Worm (Caenorhabditis elegans): ENCODE results near the gene F42F12.4.
"Not testable (repeated sequence)": the region's sequence is repeated elsewhere in the genome, so short reads cannot be mapped to it uniquely, and the experiment has no call there.

Gene F42F12.4

DNA sequence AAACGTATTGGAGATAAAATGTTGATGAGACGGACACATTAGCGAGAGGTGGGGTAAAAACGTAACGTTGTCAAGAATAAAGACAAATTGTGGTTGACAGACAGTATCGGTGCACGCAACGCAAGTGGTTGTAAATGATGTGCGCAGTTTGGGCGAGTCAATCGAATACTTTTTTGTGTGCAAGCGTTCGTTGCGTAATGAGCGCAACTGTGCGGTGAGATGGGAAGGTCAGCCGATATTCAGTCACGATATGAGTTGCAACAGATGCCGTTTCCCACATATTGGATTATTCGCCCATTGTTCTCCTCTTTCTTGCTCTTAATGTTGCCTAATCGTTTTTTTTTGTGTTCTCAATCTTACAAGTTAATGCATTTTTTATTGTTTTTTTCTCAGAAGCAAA, 32.0 kb downstream of the F42F12.4 start, which contains the start of gene ceh-40:
Gene ceh-40, minus strand, starts transcription at position 41 of the 400 bp plus-strand sequence.
- TF ChIP-seq med-1 (GFP tag; optimal IDR thresholded peaks at IDR 0.05; ENCODE audit: insufficient read depth) (no peak), T22C8.4 (GFP tag; IDR thresholded peaks at IDR 0.05) (no peak), ref-1 (GFP tag; conservative IDR thresholded peaks at IDR 0.05) (no peak), flt-1 (GFP tag; IDR thresholded peaks at IDR 0.05) (no peak), ztf-29 (GFP tag; IDR thresholded peaks at IDR 0.05) (no peak), cog-1 (tag; optimal IDR thresholded peaks at IDR 0.05) (no peak), klf-2 (GFP tag; conservative IDR thresholded peaks at IDR 0.05) (no peak), tab-1 (GFP tag; IDR thresholded peaks at IDR 0.05) (no peak), ztf-23 (GFP tag; IDR thresholded peaks at IDR 0.05) (no peak)

DNA sequence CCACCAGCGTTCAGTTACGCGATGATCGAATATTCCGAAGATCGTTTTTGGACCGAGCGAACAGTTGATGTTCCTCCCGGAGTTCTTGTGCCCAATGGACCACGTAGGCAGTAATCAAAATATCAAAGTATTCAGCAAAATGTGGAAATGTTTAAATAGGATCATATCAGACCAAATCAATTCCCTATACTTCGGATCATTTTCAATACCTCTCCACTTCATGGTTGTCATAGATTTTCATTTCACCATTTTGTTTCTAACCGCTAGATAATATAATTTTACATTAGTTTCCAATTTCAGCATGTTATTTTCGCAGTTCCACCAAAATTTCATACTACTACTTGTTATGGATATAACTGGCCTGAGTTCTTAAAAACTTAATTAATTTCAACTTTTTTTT, 35.2 kb downstream of the F42F12.4 start:
- TF ChIP-seq flt-1 (GFP tag; IDR thresholded peaks at IDR 0.05) (no peak), tab-1 (GFP tag; IDR thresholded peaks at IDR 0.05) (no peak), ztf-23 (GFP tag; IDR thresholded peaks at IDR 0.05) (no peak), T22C8.4 (GFP tag; IDR thresholded peaks at IDR 0.05) (no peak), med-1 (GFP tag; optimal IDR thresholded peaks at IDR 0.05; ENCODE audit: insufficient read depth) (no peak), klf-2 (GFP tag; conservative IDR thresholded peaks at IDR 0.05) (no peak), cog-1 (tag; optimal IDR thresholded peaks at IDR 0.05) (no peak), ref-1 (GFP tag; conservative IDR thresholded peaks at IDR 0.05) (no peak), ztf-29 (GFP tag; IDR thresholded peaks at IDR 0.05) (no peak)

ce11 chrX:12315268-12315667, 37.5 kb downstream of the F42F12.4 start, which contains the start of gene xtr-2:
Gene xtr-2 (plus strand): TSS chrX:12315568.
- no peak for TF ChIP-seq klf-2 (GFP tag; conservative IDR thresholded peaks at IDR 0.05)
- TF ChIP-seq T22C8.4 (GFP tag; IDR thresholded peaks at IDR 0.05) = no peak
- no peak for TF ChIP-seq ztf-29 (GFP tag; IDR thresholded peaks at IDR 0.05)
- TF ChIP-seq flt-1 (GFP tag; IDR thresholded peaks at IDR 0.05) = no peak
- no peak for TF ChIP-seq ref-1 (GFP tag; conservative IDR thresholded peaks at IDR 0.05)
- TF ChIP-seq med-1 (GFP tag; optimal IDR thresholded peaks at IDR 0.05; ENCODE audit: insufficient read depth) = no peak
- no peak for TF ChIP-seq ztf-23 (GFP tag; IDR thresholded peaks at IDR 0.05)
- no peak for TF ChIP-seq cog-1 (tag; optimal IDR thresholded peaks at IDR 0.05)
- no peak for TF ChIP-seq tab-1 (GFP tag; IDR thresholded peaks at IDR 0.05)

DNA sequence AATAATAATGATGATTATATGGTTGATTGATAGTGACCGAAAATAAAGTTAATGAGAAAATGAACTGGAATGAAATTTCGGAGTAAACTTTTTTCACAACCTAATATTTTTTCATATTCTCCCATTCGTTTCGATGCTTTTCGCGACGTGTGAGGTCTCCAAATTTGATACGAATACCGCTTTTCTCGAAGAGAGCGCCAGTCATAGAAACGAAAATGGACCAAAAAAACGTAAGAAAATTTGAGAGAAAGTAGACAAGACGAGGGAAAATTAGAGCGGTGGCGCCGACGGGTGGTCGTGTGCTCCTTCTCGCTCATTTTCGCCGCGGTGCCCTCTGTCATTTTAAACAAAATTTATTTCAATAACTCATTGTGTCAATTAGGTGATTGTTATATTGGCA, 38.4 kb downstream of the F42F12.4 start:
- TF ChIP-seq ref-1 (GFP tag; conservative IDR thresholded peaks at IDR 0.05) (no peak), T22C8.4 (GFP tag; IDR thresholded peaks at IDR 0.05) (no peak), ztf-23 (GFP tag; IDR thresholded peaks at IDR 0.05) (no peak), cog-1 (tag; optimal IDR thresholded peaks at IDR 0.05) (no peak), flt-1 (GFP tag; IDR thresholded peaks at IDR 0.05) (no peak), ztf-29 (GFP tag; IDR thresholded peaks at IDR 0.05) (no peak), tab-1 (GFP tag; IDR thresholded peaks at IDR 0.05) (no peak), klf-2 (GFP tag; conservative IDR thresholded peaks at IDR 0.05) (no peak), med-1 (GFP tag; optimal IDR thresholded peaks at IDR 0.05; ENCODE audit: insufficient read depth) (no peak)

ce11 chrX:12313779-12314178, 39.0 kb downstream of the F42F12.4 start:
- TF ChIP-seq ztf-23 (GFP tag; IDR thresholded peaks at IDR 0.05) (no peak), klf-2 (GFP tag; conservative IDR thresholded peaks at IDR 0.05) (no peak), med-1 (GFP tag; optimal IDR thresholded peaks at IDR 0.05; ENCODE audit: insufficient read depth) (no peak), flt-1 (GFP tag; IDR thresholded peaks at IDR 0.05) (no peak), tab-1 (GFP tag; IDR thresholded peaks at IDR 0.05) (no peak), ztf-29 (GFP tag; IDR thresholded peaks at IDR 0.05) (no peak), cog-1 (tag; optimal IDR thresholded peaks at IDR 0.05) (no peak), T22C8.4 (GFP tag; IDR thresholded peaks at IDR 0.05) (no peak), ref-1 (GFP tag; conservative IDR thresholded peaks at IDR 0.05) (no peak)

DNA sequence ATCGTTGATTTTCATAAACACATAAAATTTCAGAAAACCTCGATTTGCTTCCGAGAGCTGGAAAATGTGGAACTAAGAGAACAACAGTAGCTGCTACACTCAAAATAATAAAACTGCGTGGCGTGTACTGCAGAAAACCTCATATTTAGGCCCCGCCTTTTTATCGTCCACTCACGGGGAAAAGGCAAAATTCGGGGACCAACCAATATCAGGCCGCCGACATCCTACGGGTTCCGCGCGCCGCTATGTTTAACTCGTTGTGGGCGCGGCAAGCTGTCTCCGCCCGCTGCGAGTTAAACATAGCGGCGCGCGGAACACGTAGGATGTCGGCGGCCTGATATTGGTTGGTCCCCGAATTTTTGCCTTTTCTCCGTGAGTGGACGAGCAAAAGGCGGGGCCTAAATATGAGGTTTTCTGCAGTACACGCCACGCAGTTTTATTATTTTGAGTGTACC, 44.7 kb downstream of the F42F12.4 start, which contains the start of gene F17A2.16:
Gene F17A2.16, plus strand, starts transcription at position 405 of the 455 bp plus-strand sequence.
- not testable (repeated sequence) for TF ChIP-seq ref-1 (GFP tag; conservative IDR thresholded peaks at IDR 0.05); cog-1 (tag; optimal IDR thresholded peaks at IDR 0.05); tab-1 (GFP tag; IDR thresholded peaks at IDR 0.05)

- no peak for TF ChIP-seq klf-2 (GFP tag; conservative IDR thresholded peaks at IDR 0.05)
- no peak for TF ChIP-seq ref-1 (GFP tag; conservative IDR thresholded peaks at IDR 0.05)
- TF ChIP-seq cog-1 (tag; optimal IDR thresholded peaks at IDR 0.05) = no peak
- TF ChIP-seq tab-1 (GFP tag; IDR thresholded peaks at IDR 0.05) = no peak
- TF ChIP-seq ztf-23 (GFP tag; IDR thresholded peaks at IDR 0.05) = no peak
- no peak for TF ChIP-seq T22C8.4 (GFP tag; IDR thresholded peaks at IDR 0.05)
- no peak for TF ChIP-seq ztf-29 (GFP tag; IDR thresholded peaks at IDR 0.05)
- TF ChIP-seq med-1 (GFP tag; optimal IDR thresholded peaks at IDR 0.05; ENCODE audit: insufficient read depth) = no peak
These were observed 46.2 kb downstream of the F42F12.4 start, which contains the start of gene phf-32 for ce11 chrX:12306565-12306964. Gene phf-32 (plus strand): TSS chrX:12306865.

DNA sequence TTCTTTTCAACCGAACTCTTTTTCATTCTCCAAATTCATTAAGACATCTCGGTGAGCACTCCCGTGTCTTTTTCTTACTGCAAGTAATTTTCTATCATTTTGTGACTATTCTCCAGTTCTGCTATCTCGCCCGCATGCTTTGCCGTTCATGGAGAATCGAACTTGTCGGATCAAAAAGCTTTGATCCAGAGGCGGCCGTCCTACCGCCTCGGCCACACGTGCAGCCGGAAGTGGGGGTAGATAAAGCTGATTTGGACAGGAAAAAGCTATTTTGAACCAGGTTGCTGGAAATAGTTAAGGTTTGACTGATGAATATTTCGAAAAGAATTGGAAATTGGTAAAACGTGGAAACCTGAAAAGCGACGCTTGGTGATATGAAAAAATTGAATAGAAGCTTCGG, 48.5 kb downstream of the F42F12.4 start:
- TF ChIP-seq cog-1 (tag; optimal IDR thresholded peaks at IDR 0.05) (no peak), klf-2 (GFP tag; conservative IDR thresholded peaks at IDR 0.05) (no peak), ref-1 (GFP tag; conservative IDR thresholded peaks at IDR 0.05) (no peak), tab-1 (GFP tag; IDR thresholded peaks at IDR 0.05) (no peak), T22C8.4 (GFP tag; IDR thresholded peaks at IDR 0.05) (no peak), flt-1 (GFP tag; IDR thresholded peaks at IDR 0.05) (no peak), ztf-23 (GFP tag; IDR thresholded peaks at IDR 0.05) (no peak), med-1 (GFP tag; optimal IDR thresholded peaks at IDR 0.05; ENCODE audit: insufficient read depth) (no peak), ztf-29 (GFP tag; IDR thresholded peaks at IDR 0.05) (no peak)

- not testable (repeated sequence) for TF ChIP-seq med-1 (GFP tag; optimal IDR thresholded peaks at IDR 0.05; ENCODE audit: insufficient read depth); tab-1 (GFP tag; IDR thresholded peaks at IDR 0.05); klf-2 (GFP tag; conservative IDR thresholded peaks at IDR 0.05)
These were observed 50.0 kb downstream of the F42F12.4 start, which contains the start of gene dot-1.3 for ce11 chrX:12302755-12303154. Gene dot-1.3 (minus strand): TSS chrX:12302855.

All from whole organism, midembryonic.